Fruit fly (Drosophila melanogaster) whole organism, embryonic: Measurements from ENCODE around the gene Fum1.

ENCODE experiments used
- Abd-B ChIP-seq: fragments of 200-800 bp; sonication (Bioruptor generic); optimal IDR thresholded peaks from 2 replicates; lab custom pipeline; 2018; ENCODE audit warnings: missing biosample characterization, mild to moderate bottlenecking, missing genetic modification characterization, moderate library complexity
- Ada2b ChIP-seq: fragments of 200-800 bp; sonication (Bioruptor generic); IDR thresholded peaks from 2 replicates; pipeline ENCODE4 v1.3.6; 2022; ENCODE audit warnings: missing biosample characterization, missing genetic modification characterization
- Antp ChIP-seq: fragments of 200-800 bp; sonication (Bioruptor generic); optimal IDR thresholded peaks from 3 replicates; lab custom pipeline; 2016; ENCODE audit warnings: missing biosample characterization, missing genetic modification characterization
- BEAF-32 ChIP-seq: fragments of 200-800 bp; sonication (Bioruptor generic); optimal IDR thresholded peaks from 3 replicates; lab custom pipeline; 2017; ENCODE audit warnings: missing biosample characterization, missing genetic modification characterization, mild to moderate bottlenecking, moderate library complexity, missing genetic modification reagents
- CG1024 ChIP-seq: fragments of 200-800 bp; sonication (Bioruptor generic); IDR thresholded peaks from 2 replicates; pipeline ENCODE4 v1.3.6; 2022; ENCODE audit warnings: missing biosample characterization, missing genetic modification characterization
- CG10431 ChIP-seq: fragments of 200-800 bp; sonication (Bioruptor generic); optimal IDR thresholded peaks from 3 replicates; lab custom pipeline; 2018; ENCODE audit warnings: missing biosample characterization, mild to moderate bottlenecking, missing genetic modification characterization
- CG10959 ChIP-seq: fragments of 200-800 bp; sonication (Bioruptor generic); IDR thresholded peaks from 2 replicates; pipeline ENCODE4 v1.3.6; 2022; ENCODE audit warnings: missing biosample characterization, missing genetic modification characterization
- CG12155 ChIP-seq: fragments of 200-800 bp; sonication (Bioruptor generic); optimal IDR thresholded peaks from 3 replicates; lab custom pipeline; 2016; ENCODE audit warnings: missing biosample characterization, missing genetic modification characterization
- CG12769 ChIP-seq: fragments of 200-800 bp; sonication (Bioruptor generic); optimal IDR thresholded peaks from 2 replicates; lab custom pipeline; 2019; ENCODE audit warnings: missing biosample characterization, mild to moderate bottlenecking, missing genetic modification characterization, moderate library complexity
- CG14050 ChIP-seq: fragments of 200-800 bp; sonication (Bioruptor generic); IDR thresholded peaks from 3 replicates; pipeline ENCODE4 v1.3.6; 2022; ENCODE audit warnings: missing biosample characterization, missing genetic modification characterization
- CG1602 ChIP-seq: fragments of 200-800 bp; sonication (Bioruptor generic); optimal IDR thresholded peaks from 3 replicates; lab custom pipeline; 2016; ENCODE audit warnings: missing biosample characterization, missing genetic modification characterization
- CG1603 ChIP-seq: fragments of 200-800 bp; sonication (Bioruptor generic); optimal IDR thresholded peaks from 2 replicates; lab custom pipeline; 2019; ENCODE audit warnings: missing biosample characterization, mild to moderate bottlenecking, missing genetic modification characterization, moderate library complexity
- CG17612 ChIP-seq: fragments of 200-800 bp; sonication (Bioruptor generic); IDR thresholded peaks from 2 replicates; pipeline ENCODE4 v1.3.6; 2022; ENCODE audit warnings: missing biosample characterization, missing genetic modification characterization
- CG2202 ChIP-seq: fragments of 200-800 bp; sonication (Bioruptor generic); optimal IDR thresholded peaks from 2 replicates; lab custom pipeline; 2018; ENCODE audit warnings: missing biosample characterization, mild to moderate bottlenecking, missing genetic modification characterization
- CG30403 ChIP-seq: fragments of 200-800 bp; sonication (Bioruptor generic); optimal IDR thresholded peaks from 3 replicates; lab custom pipeline; 2016; ENCODE audit warnings: missing biosample characterization, missing genetic modification characterization
- CG34224 ChIP-seq: fragments of 200-800 bp; sonication (Bioruptor generic); IDR thresholded peaks from 3 replicates; pipeline ENCODE4 v1.3.6; 2022; ENCODE audit warnings: missing biosample characterization, missing genetic modification characterization; ENCODE audit not compliant: partially characterized antibody
- CG3726 ChIP-seq: fragments of 200-800 bp; sonication (Bioruptor generic); IDR thresholded peaks from 3 replicates; pipeline ENCODE4, ENCODE4 v1.3.6; 2022; ENCODE audit warnings: missing biosample characterization, missing genetic modification characterization
- CG5180 ChIP-seq: fragments of 200-800 bp; sonication (Bioruptor generic); optimal IDR thresholded peaks from 3 replicates; lab custom pipeline; 2017; ENCODE audit warnings: missing biosample characterization, missing genetic modification characterization, mild to moderate bottlenecking, moderate library complexity, missing genetic modification reagents
- CG7271 ChIP-seq: fragments of 200-800 bp; sonication (Bioruptor generic); optimal IDR thresholded peaks from 2 replicates; lab custom pipeline; 2018; ENCODE audit warnings: missing biosample characterization, mild to moderate bottlenecking, missing genetic modification characterization, moderate library complexity
- CG8290 ChIP-seq, 3 experiments: fragments of 200-800 bp; sonication (Bioruptor generic); optimal IDR thresholded peaks; 2 replicates each; lab custom pipeline; 2016 to 2019; ENCODE audit warnings: missing biosample characterization in 3 of 3, missing genetic modification characterization in 3 of 3, mild to moderate bottlenecking in 2 of 3, moderate library complexity in 1 of 3
- CG8924 ChIP-seq: fragments of 200-800 bp; optimal IDR thresholded peaks from 3 replicates; lab custom pipeline; 2019; ENCODE audit warnings: missing biosample characterization, mild to moderate bottlenecking, missing genetic modification characterization, moderate library complexity
- CTCF ChIP-seq: fragments of 200-800 bp; sonication (Bioruptor generic); optimal IDR thresholded peaks from 2 replicates; lab custom pipeline; 2017; ENCODE audit warnings: missing biosample characterization, mild to moderate bottlenecking, missing genetic modification characterization, moderate library complexity
- Fer1 ChIP-seq: fragments of 200-800 bp; sonication (Bioruptor generic); optimal IDR thresholded peaks from 2 replicates; lab custom pipeline; 2017; ENCODE audit warnings: missing biosample characterization, mild to moderate bottlenecking, missing genetic modification characterization
- HLHmδ ChIP-seq: fragments of 200-800 bp; sonication (Bioruptor generic); optimal IDR thresholded peaks from 2 replicates; lab custom pipeline; 2018; ENCODE audit warnings: missing biosample characterization, mild to moderate bottlenecking, missing genetic modification characterization, moderate library complexity
- Hr3 ChIP-seq: fragments of 200-800 bp; sonication (Bioruptor generic); optimal IDR thresholded peaks from 3 replicates; lab custom pipeline; 2016; ENCODE audit warnings: missing biosample characterization, missing genetic modification characterization
- Lhr ChIP-seq: fragments of 200-800 bp; sonication (Bioruptor generic); optimal IDR thresholded peaks from 3 replicates; lab custom pipeline; 2017; ENCODE audit warnings: mild to moderate bottlenecking, missing biosample characterization, missing genetic modification reagents, missing genetic modification characterization
- Opbp ChIP-seq: fragments of 200-800 bp; sonication (Bioruptor generic); IDR thresholded peaks from 3 replicates; pipeline ENCODE4 v1.3.6; 2022; ENCODE audit warnings: missing biosample characterization, missing genetic modification characterization; ENCODE audit not compliant: partially characterized antibody
- Rfx ChIP-seq: fragments of 200-800 bp; sonication (Bioruptor generic); IDR thresholded peaks from 2 replicates; pipeline ENCODE4 v1.3.6; 2022; ENCODE audit warnings: missing biosample characterization, missing genetic modification characterization
- Sry-β ChIP-seq: fragments of 200-800 bp; sonication (Bioruptor generic); optimal IDR thresholded peaks from 2 replicates; lab custom pipeline; 2018; ENCODE audit warnings: missing biosample characterization, mild to moderate bottlenecking, missing genetic modification characterization, moderate library complexity
- Xrp1 ChIP-seq: fragments of 200-800 bp; sonication (Bioruptor generic); IDR thresholded peaks from 2 replicates; pipeline ENCODE4 v1.3.6; 2022; ENCODE audit warnings: missing biosample characterization, missing genetic modification characterization
- ac ChIP-seq: fragments of 200-800 bp; sonication (Bioruptor generic); optimal IDR thresholded peaks from 3 replicates; lab custom pipeline; 2017; ENCODE audit warnings: missing biosample characterization, mild to moderate bottlenecking, missing genetic modification characterization
- bsh ChIP-seq, 2 experiments: fragments of 200-800 bp; sonication (Bioruptor generic); optimal IDR thresholded peaks; 2 replicates each; lab custom pipeline; 2017 to 2018; ENCODE audit warnings: mild to moderate bottlenecking in 2 of 2, missing biosample characterization in 2 of 2, missing genetic modification characterization in 2 of 2, moderate library complexity in 1 of 2
- cg ChIP-seq: fragments of 200-800 bp; sonication (Bioruptor generic); optimal IDR thresholded peaks from 3 replicates; lab custom pipeline; 2019; ENCODE audit warnings: missing biosample characterization, mild to moderate bottlenecking, missing genetic modification characterization, moderate library complexity
- dimm ChIP-seq: fragments of 200-800 bp; sonication (Bioruptor generic); IDR thresholded peaks from 2 replicates; pipeline ENCODE4 v1.3.6; 2022; ENCODE audit warnings: missing biosample characterization, missing genetic modification characterization
- dpn ChIP-seq, 2 experiments: fragments of 200-800 bp; sonication (Bioruptor generic); optimal IDR thresholded peaks; 3 replicates each; lab custom pipeline; 2016; ENCODE audit warnings: missing biosample characterization in 2 of 2, missing genetic modification characterization in 2 of 2
- fd3F ChIP-seq: fragments of 200-800 bp; sonication (Bioruptor generic); optimal IDR thresholded peaks from 2 replicates; lab custom pipeline; 2018; ENCODE audit warnings: missing biosample characterization, mild to moderate bottlenecking, missing genetic modification characterization, moderate library complexity
- gro ChIP-seq: fragments of 200-800 bp; sonication (Bioruptor generic); optimal IDR thresholded peaks from 2 replicates; lab custom pipeline; 2016; ENCODE audit warnings: missing biosample characterization, missing genetic modification characterization
- klu ChIP-seq: fragments of 200-800 bp; sonication (Bioruptor generic); IDR thresholded peaks from 2 replicates; pipeline ENCODE4 v1.3.6; 2022; ENCODE audit warnings: missing biosample characterization, missing genetic modification characterization
- pan ChIP-seq, 4 experiments: fragments of >200 bp in 3 of 4; fragments of 200-800 bp in 1 of 4; sonication (Bioruptor generic) in 1 of 4; optimal IDR thresholded peaks in 3 of 4; IDR thresholded peaks in 1 of 4; 2 replicates each; pipeline versions ENCODE4 v1.3.6 to Lab custom; 2017 to 2022; ENCODE audit warnings: missing biosample characterization in 2 of 4, missing genetic modification characterization in 2 of 4, mixed read lengths in 1 of 4
- pnt ChIP-seq: fragments of 200-800 bp; sonication (Bioruptor generic); optimal IDR thresholded peaks from 3 replicates; lab custom pipeline; 2016; ENCODE audit warnings: missing biosample characterization, missing genetic modification characterization
- pzg ChIP-seq: fragments of 200-800 bp; sonication (Bioruptor generic); optimal IDR thresholded peaks from 3 replicates; lab custom pipeline; 2018; ENCODE audit warnings: missing biosample characterization, mild to moderate bottlenecking, missing genetic modification characterization, moderate library complexity
- sc ChIP-seq, 3 experiments: fragments of >200 bp in 2 of 3; fragments of 200-800 bp in 1 of 3; sonication (Bioruptor generic) in 1 of 3; optimal IDR thresholded peaks; 2 replicates in 2 of 3; 3 replicates in 1 of 3; lab custom pipeline; 2017; ENCODE audit warnings: mild to moderate bottlenecking in 1 of 3, missing biosample characterization in 1 of 3, missing genetic modification characterization in 1 of 3, missing genetic modification reagents in 1 of 3
- slou ChIP-seq: fragments of 200-800 bp; sonication (Bioruptor generic); optimal IDR thresholded peaks from 3 replicates; lab custom pipeline; 2016; ENCODE audit warnings: missing biosample characterization, missing genetic modification characterization
- sr ChIP-seq: fragments of 200-800 bp; sonication (Bioruptor generic); IDR thresholded peaks from 3 replicates; pipeline ENCODE4 v1.3.6; 2022; ENCODE audit warnings: missing biosample characterization, missing genetic modification characterization
- ttk ChIP-seq: fragments of 200-800 bp; sonication (Bioruptor generic); IDR thresholded peaks from 2 replicates; pipeline ENCODE4 v2.1.2; 2022; ENCODE audit warnings: missing biosample characterization, missing genetic modification characterization
- wek ChIP-seq: fragments of 200-800 bp; sonication (Bioruptor generic); optimal IDR thresholded peaks from 3 replicates; lab custom pipeline; 2018; ENCODE audit warnings: missing biosample characterization, mild to moderate bottlenecking, missing genetic modification characterization, moderate library complexity
- zf30C ChIP-seq: fragments of 200-800 bp; sonication (Bioruptor generic); optimal IDR thresholded peaks from 3 replicates; lab custom pipeline; 2018; ENCODE audit warnings: missing biosample characterization, mild to moderate bottlenecking, missing genetic modification characterization
- zfh2 ChIP-seq: fragments of 200-800 bp; sonication (Bioruptor generic); optimal IDR thresholded peaks from 2 replicates; lab custom pipeline; 2016; ENCODE audit warnings: missing biosample characterization, missing genetic modification characterization

Gene Fum1

DNA sequence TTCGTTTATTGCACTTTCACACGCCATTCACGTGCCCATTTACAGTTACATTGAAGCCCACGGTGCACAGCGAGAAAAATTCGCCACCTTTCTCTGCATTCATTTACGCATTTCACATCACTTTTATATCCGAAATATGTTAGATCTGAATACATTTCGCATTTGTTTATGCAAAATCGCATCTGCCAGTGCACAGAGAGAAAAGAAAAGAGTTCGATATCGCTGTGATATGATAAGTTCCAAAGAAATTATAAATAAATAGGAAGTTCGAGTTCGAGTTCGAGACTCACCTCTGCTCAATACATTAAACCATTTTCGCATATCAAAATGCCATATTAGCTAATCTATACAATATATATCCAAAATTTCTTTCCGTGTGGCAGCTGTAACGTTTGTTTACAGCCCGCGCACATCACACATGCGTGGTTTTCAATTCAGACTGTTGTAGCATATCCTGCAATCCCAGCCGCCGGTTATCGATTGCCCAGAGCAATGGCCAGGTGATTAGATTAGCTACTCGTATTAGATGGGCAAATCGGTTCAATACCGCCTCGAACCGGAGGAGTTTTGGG is 22.1 kb upstream of the Fum1 start (continued):
- TF ChIP-seq CG34224 (GFP tag; lab: Robert Waterston, UW) (no peak), ac (GFP tag; lab: Kevin White, UChicago) (peak; percentile 63), HLHmδ (GFP tag; lab: Kevin White, UChicago) (no peak), CTCF (GFP tag; lab: Kevin White, UChicago) (peak; percentile 27), CG10431 (no peak), CG12769 (tag; lab: Kevin White, UChicago) (peak; percentile 85), Sry-β (no peak), pan (optimal IDR thresholded peaks at IDR 0.05; lab: Kevin White, UChicago) (no peak), pan (GFP tag; optimal IDR thresholded peaks at IDR 0.05 in 1 of 2, IDR thresholded peaks at IDR 0.05 in 1 of 2) (peak in 1 of 2 experiments; percentile 83), dpn (GFP tag; optimal IDR thresholded peaks at IDR 0.05; lab: Kevin White, UChicago) (peak; percentile 83 to 87), sr (GFP tag; lab: Robert Waterston, UW) (no peak), pzg (GFP tag; lab: Kevin White, UChicago) (no peak), Xrp1 (peak; percentile 80), CG8290 (GFP tag; optimal IDR thresholded peaks at IDR 0.05; lab: Kevin White, UChicago) (peak; percentile 28), CG8290 (tag; optimal IDR thresholded peaks at IDR 0.05; lab: Kevin White, UChicago) (peak in 1 of 2 experiments; percentile 77), Rfx (GFP tag; lab: Robert Waterston, UW) (peak; percentile 86), CG1603 (peak; percentile 76), CG10959 (GFP tag; lab: Robert Waterston, UW) (peak; percentile 51; the same call in 1 of the 2 replicates), CG8924 (tag; lab: Kevin White, UChicago) (peak; percentile 86), CG17612 (GFP tag; lab: Robert Waterston, UW) (peak; percentile 53; the same call in 1 of the 2 replicates), fd3F (GFP tag; lab: Kevin White, UChicago) (peak; percentile 78), pnt (GFP tag; lab: Kevin White, UChicago) (peak; percentile 62), CG3726 (peak; percentile 58; the same call in 1 of the 3 replicates), Lhr (peak; percentile 40), Fer1 (GFP tag; lab: Kevin White, UChicago) (peak; percentile 88), CG2202 (tag; lab: Kevin White, UChicago) (peak; percentile 9), CG5180 (GFP tag; lab: Kevin White, UChicago) (peak; percentile 73), CG1024 (GFP tag; lab: Robert Waterston, UW) (peak; percentile 45; the same call in 1 of the 2 replicates), Abd-B (GFP tag; lab: Kevin White, UChicago) (peak; percentile 84), sc (optimal IDR thresholded peaks at IDR 0.05; lab: Kevin White, UChicago) (no peak), sc (GFP tag; optimal IDR thresholded peaks at IDR 0.05; lab: Kevin White, UChicago) (peak; percentile 67), CG7271 (no peak), BEAF-32 (GFP tag; lab: Kevin White, UChicago) (no peak), gro (GFP tag; lab: Kevin White, UChicago) (peak; percentile 87), Opbp (no peak), Antp (GFP tag; lab: Kevin White, UChicago) (peak; percentile 80), zf30C (GFP tag; lab: Kevin White, UChicago) (peak; percentile 84), CG14050 (peak; percentile 42; the same call in 1 of the 3 replicates), CG1602 (GFP tag; lab: Kevin White, UChicago) (peak; percentile 75), slou (peak; percentile 76), wek (peak; percentile 26), CG30403 (GFP tag; lab: Kevin White, UChicago) (peak; percentile 87), dimm (GFP tag; lab: Robert Waterston, UW) (peak; percentile 61; the same call in 1 of the 2 replicates), cg (GFP tag; lab: Kevin White, UChicago) (no peak), bsh (GFP tag; optimal IDR thresholded peaks at IDR 0.05; lab: Kevin White, UChicago) (peak; percentile 73 to 75), ttk (peak; percentile 78), Ada2b (GFP tag; lab: Robert Waterston, UW) (peak; percentile 79), klu (GFP tag; lab: Robert Waterston, UW) (peak; percentile 69), Hr3 (GFP tag; lab: Kevin White, UChicago) (peak; percentile 79), zfh2 (GFP tag; lab: Kevin White, UChicago) (peak; percentile 77), CG12155 (GFP tag; lab: Kevin White, UChicago) (peak; percentile 76)
